Fruit fly (Drosophila melanogaster): ENCODE results near the gene Mayo.

The Mayo gene

dm6 chr3R:31059036-31059806 lies 49.8 kb downstream of the Mayo start (continued):
- TF ChIP-seq CG18262 (tag; optimal IDR thresholded peaks at IDR 0.05) (peak; percentile 92), tin (GFP tag; optimal IDR thresholded peaks at IDR 0.05) (peak; percentile 81), YL-1 (GFP tag; optimal IDR thresholded peaks at IDR 0.05) (no peak), MESR4 (GFP tag; optimal IDR thresholded peaks at IDR 0.05) (peak; percentile 17), CG8359 (GFP tag; optimal IDR thresholded peaks at IDR 0.05; ENCODE audit: borderline replicate concordance) (peak; percentile 69), onecut (GFP tag; IDR thresholded peaks at IDR 0.05) (peak; percentile 66; the same call in 1 of the 2 replicates), bowl (GFP tag; IDR thresholded peaks at IDR 0.05) (0 out of 2 replicates have a peak, but pooled peaks have one; percentile 15), CG2202 (tag; optimal IDR thresholded peaks at IDR 0.05) (peak; percentile 76), stc (GFP tag; IDR thresholded peaks at IDR 0.05) (peak; percentile 83), CG34376 (GFP tag; optimal IDR thresholded peaks at IDR 0.05) (peak; percentile 43), CG8924 (tag; optimal IDR thresholded peaks at IDR 0.05) (peak; percentile 86), ftz-f1 (GFP tag; optimal IDR thresholded peaks at IDR 0.05) (no peak), ttk (GFP tag; IDR thresholded peaks at IDR 0.05) (peak; percentile 82), CG18619 (GFP tag; optimal IDR thresholded peaks at IDR 0.05) (peak; percentile 65), NC2α (GFP tag; optimal IDR thresholded peaks at IDR 0.05) (no peak), CG5953 (GFP tag; IDR thresholded peaks at IDR 0.05) (peak; percentile 76), CG11695 (GFP tag; IDR thresholded peaks at IDR 0.05) (peak; percentile 84), Awh (GFP tag; IDR thresholded peaks at IDR 0.05) (peak; percentile 88), Atf-2 (GFP tag; optimal IDR thresholded peaks at IDR 0.05) (no peak), CG15073 (GFP tag; optimal IDR thresholded peaks at IDR 0.05) (peak; percentile 24), Lhr (GFP tag; optimal IDR thresholded peaks at IDR 0.05) (peak; percentile 68), Chrac-16 (GFP tag; optimal IDR thresholded peaks at IDR 0.05) (peak; percentile 71), fd96Cb (tag; optimal IDR thresholded peaks at IDR 0.05) (peak; percentile 87), pum (GFP tag; optimal IDR thresholded peaks at IDR 0.05) (no peak), sd (tag; optimal IDR thresholded peaks at IDR 0.05) (peak; percentile 37), ac (GFP tag; optimal IDR thresholded peaks at IDR 0.05) (peak; percentile 51), vfl (GFP tag; optimal IDR thresholded peaks at IDR 0.05) (no peak), kah (GFP tag; optimal IDR thresholded peaks at IDR 0.05) (peak; percentile 63), CG15479 (GFP tag; optimal IDR thresholded peaks at IDR 0.05) (no peak), CG4328 (GFP tag; optimal IDR thresholded peaks at IDR 0.05) (peak; percentile 36), exex (tag; optimal IDR thresholded peaks at IDR 0.05) (peak; percentile 59), CG6654 (GFP tag; optimal IDR thresholded peaks at IDR 0.05) (peak; percentile 61), Fer3 (tag; optimal IDR thresholded peaks at IDR 0.05) (peak; percentile 79), crol (GFP tag; IDR thresholded peaks at IDR 0.05) (peak; percentile 81), Sry-β (GFP tag; optimal IDR thresholded peaks at IDR 0.05) (peak; percentile 25), Dip2 (GFP tag; IDR thresholded peaks at IDR 0.05) (no peak), ash1 (GFP tag; optimal IDR thresholded peaks at IDR 0.05) (no peak), CG12769 (tag; optimal IDR thresholded peaks at IDR 0.05) (peak; percentile 53), CG18476 (GFP tag; optimal IDR thresholded peaks at IDR 0.05) (peak; percentile 49), CG7963 (GFP tag; IDR thresholded peaks at IDR 0.05; ENCODE audit: partially characterized antibody) (no peak), CG6791 (GFP tag; IDR thresholded peaks at IDR 0.05; ENCODE audit: partially characterized antibody) (no peak), CG3065 (GFP tag; optimal IDR thresholded peaks at IDR 0.05) (peak; percentile 6), esg (GFP tag; conservative IDR thresholded peaks at IDR 0.05) (peak; percentile 72), CG16863 (GFP tag; optimal IDR thresholded peaks at IDR 0.05) (no peak), Xrp1 (GFP tag; IDR thresholded peaks at IDR 0.05) (peak; percentile 88), CG16815 (GFP tag; optimal IDR thresholded peaks at IDR 0.05) (peak; percentile 64), Bgb (GFP tag; IDR thresholded peaks at IDR 0.05; ENCODE audit: partially characterized antibody) (no peak), CG12219 (GFP tag; optimal IDR thresholded peaks at IDR 0.05) (peak; percentile 51), Kr (GFP tag; optimal IDR thresholded peaks at IDR 0.05) (peak; percentile 74)

Measured in whole organism, embryonic.